Fruit fly (Drosophila melanogaster) whole organism, embryonic: ENCODE data around the gene caps.

Source experiments
- Awh ChIP-seq: fragments of 200-800 bp; sonication (Bioruptor generic); IDR thresholded peaks from 2 replicates; pipeline ENCODE4, ENCODE4 v1.3.6; 2022; ENCODE audit warnings: missing biosample characterization, missing genetic modification characterization
- C15 ChIP-seq: fragments of 200-800 bp; sonication (Bioruptor generic); IDR thresholded peaks from 3 replicates; pipeline ENCODE4 v1.3.6; 2022; ENCODE audit warnings: missing biosample characterization, missing genetic modification characterization
- CG10565 ChIP-seq: fragments of 200-800 bp; sonication (Bioruptor generic); optimal IDR thresholded peaks from 3 replicates; lab custom pipeline; 2016; ENCODE audit warnings: missing biosample characterization, mild to moderate bottlenecking, missing genetic modification characterization
- CG11695 ChIP-seq: fragments of 200-800 bp; sonication (Bioruptor generic); IDR thresholded peaks from 3 replicates; pipeline ENCODE4 v1.3.6; 2022; ENCODE audit warnings: missing biosample characterization, missing genetic modification characterization
- CG12391 ChIP-seq: fragments of 200-800 bp; sonication (Bioruptor generic); optimal IDR thresholded peaks from 3 replicates; lab custom pipeline; 2018; ENCODE audit warnings: missing biosample characterization, mild to moderate bottlenecking, missing genetic modification characterization, moderate library complexity
- CG1529 ChIP-seq: fragments of 200-800 bp; sonication (Bioruptor generic); optimal IDR thresholded peaks from 3 replicates; lab custom pipeline; 2018; ENCODE audit warnings: missing biosample characterization, missing genetic modification characterization
- CG17328 ChIP-seq: fragments of 200-800 bp; sonication (Bioruptor generic); IDR thresholded peaks from 2 replicates; pipeline ENCODE4 v1.3.6; 2022; ENCODE audit warnings: missing biosample characterization, missing genetic modification characterization
- CG17385 ChIP-seq: fragments of 200-800 bp; sonication (Bioruptor generic); optimal IDR thresholded peaks from 3 replicates; lab custom pipeline; 2018; ENCODE audit warnings: missing biosample characterization, mild to moderate bottlenecking, missing genetic modification characterization
- CG17568 ChIP-seq: fragments of 200-800 bp; sonication (Bioruptor generic); optimal IDR thresholded peaks from 2 replicates; lab custom pipeline; 2018; ENCODE audit warnings: missing biosample characterization, mild to moderate bottlenecking, missing genetic modification characterization, moderate library complexity
- CG2678 ChIP-seq: fragments of 200-800 bp; sonication (Bioruptor generic); optimal IDR thresholded peaks from 3 replicates; lab custom pipeline; 2019; ENCODE audit warnings: missing biosample characterization, mild to moderate bottlenecking, missing genetic modification characterization, moderate library complexity
- CG3065 ChIP-seq: fragments of 200-800 bp; sonication (Bioruptor generic); optimal IDR thresholded peaks from 2 replicates; lab custom pipeline; 2016; ENCODE audit warnings: missing biosample characterization, missing genetic modification characterization
- CG3163 ChIP-seq: fragments of 200-800 bp; sonication (Bioruptor generic); optimal IDR thresholded peaks from 3 replicates; lab custom pipeline; 2016; ENCODE audit warnings: missing biosample characterization, missing genetic modification characterization
- CG32532 ChIP-seq: fragments of 200-800 bp; sonication (Bioruptor generic); IDR thresholded peaks from 2 replicates; pipeline ENCODE4 v1.3.6; 2022; ENCODE audit warnings: missing biosample characterization, missing genetic modification characterization
- CG34422 ChIP-seq: fragments of 200-800 bp; sonication (Bioruptor generic); IDR thresholded peaks from 3 replicates; pipeline ENCODE4 v1.3.6; 2022; ENCODE audit warnings: missing biosample characterization, missing genetic modification characterization
- CG4820 ChIP-seq: fragments of 200-800 bp; sonication (Bioruptor generic); optimal IDR thresholded peaks from 3 replicates; lab custom pipeline; 2016; ENCODE audit warnings: missing biosample characterization, missing genetic modification characterization
- CG5180 ChIP-seq: fragments of 200-800 bp; sonication (Bioruptor generic); optimal IDR thresholded peaks from 3 replicates; lab custom pipeline; 2017; ENCODE audit warnings: missing biosample characterization, missing genetic modification characterization, mild to moderate bottlenecking, moderate library complexity, missing genetic modification reagents
- CG5953 ChIP-seq: fragments of 200-800 bp; sonication (Bioruptor generic); IDR thresholded peaks from 2 replicates; pipeline ENCODE4 v1.3.6; 2022; ENCODE audit warnings: missing biosample characterization, missing genetic modification characterization
- CG6683 ChIP-seq: fragments of 200-800 bp; sonication (Bioruptor generic); optimal IDR thresholded peaks from 2 replicates; lab custom pipeline; 2017; ENCODE audit warnings: missing biosample characterization, mild to moderate bottlenecking, missing genetic modification characterization, missing genetic modification reagents
- CG6813 ChIP-seq: fragments of 200-800 bp; sonication (Bioruptor generic); optimal IDR thresholded peaks from 2 replicates; lab custom pipeline; 2017; ENCODE audit warnings: missing biosample characterization, missing genetic modification characterization, mild to moderate bottlenecking, moderate library complexity, missing genetic modification reagents
- CG7357 ChIP-seq: fragments of 200-800 bp; sonication (Bioruptor generic); IDR thresholded peaks from 3 replicates; pipeline ENCODE4 v1.3.6; 2022; ENCODE audit warnings: missing biosample characterization, missing genetic modification characterization
- CG7372 ChIP-seq: fragments of 200-800 bp; sonication (Bioruptor generic); IDR thresholded peaks from 2 replicates; pipeline ENCODE4 v1.3.6; 2022; ENCODE audit warnings: missing biosample characterization, missing genetic modification characterization
- CG7963 ChIP-seq: fragments of 200-800 bp; sonication (Bioruptor generic); IDR thresholded peaks from 3 replicates; pipeline ENCODE4 v1.3.6; 2022; ENCODE audit warnings: missing biosample characterization, missing genetic modification characterization; ENCODE audit not compliant: partially characterized antibody
- CG8281 ChIP-seq: fragments of 200-800 bp; sonication (Bioruptor generic); optimal IDR thresholded peaks from 2 replicates; lab custom pipeline; 2018; ENCODE audit warnings: missing biosample characterization, mild to moderate bottlenecking, missing genetic modification characterization, moderate library complexity
- CG8290 ChIP-seq, 3 experiments: fragments of 200-800 bp; sonication (Bioruptor generic); optimal IDR thresholded peaks; 2 replicates each; lab custom pipeline; 2016 to 2019; ENCODE audit warnings: missing biosample characterization in 3 of 3, missing genetic modification characterization in 3 of 3, mild to moderate bottlenecking in 2 of 3, moderate library complexity in 1 of 3
- CkIIα-i1 ChIP-seq: fragments of 200-800 bp; sonication (Bioruptor generic); IDR thresholded peaks from 2 replicates; pipeline ENCODE4 v1.3.6; 2022; ENCODE audit warnings: missing biosample characterization, missing genetic modification characterization
- CoRest ChIP-seq: fragments of 200-800 bp; sonication (Bioruptor generic); optimal IDR thresholded peaks from 3 replicates; lab custom pipeline; 2018; ENCODE audit warnings: missing biosample characterization, mild to moderate bottlenecking, missing genetic modification characterization, moderate library complexity
- Dbx ChIP-seq: fragments of 200-800 bp; sonication (Bioruptor generic); IDR thresholded peaks from 3 replicates; pipeline ENCODE4 v1.3.6; 2022; ENCODE audit warnings: missing biosample characterization, missing genetic modification characterization
- Elba2 ChIP-seq: fragments of 200-800 bp; sonication (Bioruptor generic); optimal IDR thresholded peaks from 3 replicates; lab custom pipeline; 2016; ENCODE audit warnings: missing biosample characterization, missing genetic modification characterization
- HmgD ChIP-seq: fragments of 200-800 bp; sonication (Bioruptor generic); optimal IDR thresholded peaks from 3 replicates; lab custom pipeline; 2016; ENCODE audit warnings: missing biosample characterization, missing genetic modification characterization
- Hr3 ChIP-seq: fragments of 200-800 bp; sonication (Bioruptor generic); optimal IDR thresholded peaks from 3 replicates; lab custom pipeline; 2016; ENCODE audit warnings: missing biosample characterization, missing genetic modification characterization
- Lpt ChIP-seq: fragments of >200 bp; optimal IDR thresholded peaks from 2 replicates; lab custom pipeline; 2018; ENCODE audit warnings: missing biosample characterization, missing genetic modification characterization
- Usf ChIP-seq: fragments of 200-800 bp; sonication (Bioruptor generic); optimal IDR thresholded peaks from 2 replicates; lab custom pipeline; 2017; ENCODE audit warnings: missing genotype, missing biosample characterization, missing genetic modification characterization
- ara ChIP-seq: fragments of 200-800 bp; sonication (Bioruptor generic); IDR thresholded peaks from 2 replicates; pipeline ENCODE4 v1.3.6; 2022; ENCODE audit warnings: missing biosample characterization, missing genetic modification characterization
- bbx ChIP-seq: fragments of 200-800 bp; sonication (Bioruptor generic); IDR thresholded peaks from 2 replicates; pipeline ENCODE4 v1.3.6; 2022; ENCODE audit warnings: missing biosample characterization, missing genetic modification characterization; ENCODE audit not compliant: partially characterized antibody
- chif ChIP-seq, 2 experiments: fragments of 200-800 bp; sonication (Bioruptor generic); optimal IDR thresholded peaks; 3 replicates each; lab custom pipeline; 2016; ENCODE audit warnings: missing biosample characterization in 2 of 2, missing genetic modification characterization in 2 of 2
- croc ChIP-seq: fragments of 200-800 bp; sonication (Bioruptor generic); conservative IDR thresholded peaks from 3 replicates; pipeline ENCODE4 v1.3.6; 2022; ENCODE audit warnings: missing biosample characterization, missing genetic modification characterization
- cwo ChIP-seq: fragments of 200-800 bp; sonication (Bioruptor generic); optimal IDR thresholded peaks from 3 replicates; lab custom pipeline; 2017; ENCODE audit warnings: missing biosample characterization, missing genetic modification characterization, mild to moderate bottlenecking, moderate library complexity, missing genetic modification reagents
- dati ChIP-seq: fragments of 200-800 bp; sonication (Bioruptor generic); IDR thresholded peaks from 2 replicates; pipeline ENCODE4 v1.3.6; 2022; ENCODE audit warnings: missing biosample characterization, missing genetic modification characterization
- emc ChIP-seq: fragments of 200-800 bp; sonication (Bioruptor generic); optimal IDR thresholded peaks from 2 replicates; lab custom pipeline; 2016; ENCODE audit warnings: missing biosample characterization, missing genetic modification characterization
- gce ChIP-seq: fragments of 200-800 bp; sonication (Bioruptor generic); IDR thresholded peaks from 3 replicates; pipeline ENCODE4 v1.3.6; 2022; ENCODE audit warnings: missing biosample characterization, missing genetic modification characterization
- gro ChIP-seq: fragments of 200-800 bp; sonication (Bioruptor generic); optimal IDR thresholded peaks from 2 replicates; lab custom pipeline; 2016; ENCODE audit warnings: missing biosample characterization, missing genetic modification characterization
- gsb-n ChIP-seq: fragments of 200-800 bp; sonication (Bioruptor generic); optimal IDR thresholded peaks from 3 replicates; lab custom pipeline; 2018; ENCODE audit warnings: missing biosample characterization, mild to moderate bottlenecking, missing genetic modification characterization
- ham ChIP-seq: fragments of 200-800 bp; sonication (Bioruptor generic); IDR thresholded peaks from 2 replicates; pipeline ENCODE4 v1.3.6; 2022; ENCODE audit warnings: missing biosample characterization, missing genetic modification characterization
- hth ChIP-seq: fragments of >200 bp; optimal IDR thresholded peaks from 2 replicates; lab custom pipeline; 2017; ENCODE audit warnings: inconsistent platforms
- knrl ChIP-seq: fragments of 200-800 bp; sonication (Bioruptor generic); IDR thresholded peaks from 3 replicates; pipeline ENCODE4 v1.3.6; 2022; ENCODE audit warnings: missing biosample characterization, missing genetic modification characterization; ENCODE audit not compliant: partially characterized antibody
- mld ChIP-seq: fragments of 200-800 bp; sonication (Bioruptor generic); IDR thresholded peaks from 3 replicates; pipeline ENCODE4 v1.3.6; 2022; ENCODE audit warnings: missing biosample characterization, missing genetic modification characterization; ENCODE audit not compliant: partially characterized antibody
- nerfin-1 ChIP-seq: fragments of 200-800 bp; sonication (Bioruptor generic); optimal IDR thresholded peaks from 3 replicates; lab custom pipeline; 2019; ENCODE audit warnings: missing biosample characterization, mild to moderate bottlenecking, missing genetic modification characterization, moderate library complexity
- pnt ChIP-seq: fragments of 200-800 bp; sonication (Bioruptor generic); optimal IDR thresholded peaks from 3 replicates; lab custom pipeline; 2016; ENCODE audit warnings: missing biosample characterization, missing genetic modification characterization
- rib ChIP-seq: fragments of 200-800 bp; sonication (Bioruptor generic); IDR thresholded peaks from 2 replicates; pipeline ENCODE4 v1.3.6; 2022; ENCODE audit warnings: missing biosample characterization, missing genetic modification characterization
- run ChIP-seq: fragments of 200-800 bp; sonication (Bioruptor generic); optimal IDR thresholded peaks from 3 replicates; lab custom pipeline; 2018; ENCODE audit warnings: missing biosample characterization, mild to moderate bottlenecking, missing genetic modification characterization
- tna ChIP-seq: fragments of 200-800 bp; sonication (Bioruptor generic); IDR thresholded peaks from 2 replicates; pipeline ENCODE4 v1.3.6; 2022; ENCODE audit warnings: missing biosample characterization, missing genetic modification characterization; ENCODE audit not compliant: partially characterized antibody

The caps gene

DNA sequence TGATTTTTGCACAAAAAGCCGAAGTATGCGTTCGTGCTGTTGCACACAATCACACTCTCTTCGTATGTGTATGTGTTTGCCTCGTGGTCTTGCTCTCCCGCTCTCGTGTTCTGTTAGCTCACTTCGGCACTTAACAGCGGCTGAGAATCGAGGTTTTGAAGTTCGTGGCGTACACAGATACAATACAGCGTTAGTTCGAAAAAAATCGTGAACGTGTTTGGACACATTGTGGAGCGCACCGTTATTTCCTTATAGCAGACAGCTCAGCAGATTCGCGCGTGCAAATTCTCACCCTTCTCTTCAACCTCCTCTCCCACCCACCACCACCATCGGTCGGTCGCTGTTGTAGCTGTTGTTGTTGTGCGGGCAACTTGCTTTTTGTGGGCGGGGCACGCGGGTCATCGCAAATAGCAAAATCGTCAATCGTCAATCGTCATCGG, at the start of gene caps (continued):
- no peak for TF ChIP-seq CG17568 (GFP tag; lab: Kevin White, UChicago)
- TF ChIP-seq Lpt: no peak
- TF ChIP-seq run (tag; lab: Kevin White, UChicago): no peak
- no peak; the same call in 1 of the 2 replicates for TF ChIP-seq CG17328 (GFP tag; lab: Robert Waterston, UW)
- no peak for TF ChIP-seq CG7372 (GFP tag; lab: Robert Waterston, UW)
- TF ChIP-seq CG10565 (GFP tag; lab: Kevin White, UChicago): no peak
- no peak for TF ChIP-seq CkIIα-i1
- no peak for TF ChIP-seq hth
- peak; percentile 61 for TF ChIP-seq nerfin-1
- no peak for TF ChIP-seq dati (GFP tag; lab: Robert Waterston, UW)
- TF ChIP-seq ara (GFP tag; lab: Robert Waterston, UW): no peak
- TF ChIP-seq rib (GFP tag; lab: Robert Waterston, UW): peak; percentile 100
- TF ChIP-seq croc (GFP tag; lab: Robert Waterston, UW): no peak
- TF ChIP-seq Awh (GFP tag; lab: Robert Waterston, UW): no peak
- peak; percentile 56; the same call in 1 of the 2 replicates for TF ChIP-seq CG32532 (GFP tag; lab: Robert Waterston, UW)
- TF ChIP-seq Elba2: no peak
- TF ChIP-seq gro (GFP tag; lab: Kevin White, UChicago): peak; percentile 34
- no peak for TF ChIP-seq C15
- peak; percentile 17; the same call in 1 of the 3 replicates for TF ChIP-seq gce (GFP tag; lab: Robert Waterston, UW)
- TF ChIP-seq bbx (GFP tag; lab: Robert Waterston, UW): no peak; the same call in 1 of the 2 replicates
- no peak for TF ChIP-seq Hr3 (GFP tag; lab: Kevin White, UChicago)
- no peak for TF ChIP-seq CG4820 (GFP tag; lab: Kevin White, UChicago)
- TF ChIP-seq CG8290 (GFP tag; optimal IDR thresholded peaks at IDR 0.05; lab: Kevin White, UChicago): no peak
- TF ChIP-seq CG8290 (tag; optimal IDR thresholded peaks at IDR 0.05; lab: Kevin White, UChicago): peak in 1 of 2 experiments; percentile 82
- TF ChIP-seq CG7357 (GFP tag; lab: Robert Waterston, UW): no peak
- peak; percentile 79 for TF ChIP-seq cwo (GFP tag; lab: Kevin White, UChicago)
- no peak for TF ChIP-seq CG5953 (GFP tag; lab: Robert Waterston, UW)
- peak; percentile 73; the same call in 2 of the 3 replicates for TF ChIP-seq CG34422 (GFP tag; lab: Robert Waterston, UW)
- peak; percentile 0 for TF ChIP-seq CG17385 (GFP tag; lab: Kevin White, UChicago)
- no peak for TF ChIP-seq CG6813 (GFP tag; lab: Kevin White, UChicago)
- TF ChIP-seq tna (GFP tag; lab: Robert Waterston, UW): no peak
- no peak for TF ChIP-seq Usf
- no peak for TF ChIP-seq mld (GFP tag; lab: Robert Waterston, UW)
- peak; percentile 59 for TF ChIP-seq HmgD (GFP tag; lab: Kevin White, UChicago)
- no peak for TF ChIP-seq ham
- TF ChIP-seq CG3065 (GFP tag; lab: Kevin White, UChicago): no peak
- TF ChIP-seq pnt (GFP tag; lab: Kevin White, UChicago): no peak
- no peak for TF ChIP-seq CG1529
- TF ChIP-seq Dbx (GFP tag; lab: Robert Waterston, UW): peak; percentile 71
- TF ChIP-seq CG8281 (tag; lab: Kevin White, UChicago): no peak
- TF ChIP-seq emc (GFP tag; lab: Kevin White, UChicago): no peak
- TF ChIP-seq CG3163: peak; percentile 1
- no peak for TF ChIP-seq CG12391 (tag; lab: Kevin White, UChicago)
- TF ChIP-seq CG5180 (GFP tag; lab: Kevin White, UChicago): peak; percentile 55
- peak; percentile 36 for TF ChIP-seq CG2678 (tag; lab: Kevin White, UChicago)
- TF ChIP-seq chif (GFP tag; optimal IDR thresholded peaks at IDR 0.05; lab: Kevin White, UChicago): no peak
- no peak for TF ChIP-seq CG6683 (GFP tag; lab: Kevin White, UChicago)
- TF ChIP-seq CoRest: no peak
- peak; percentile 43 for TF ChIP-seq gsb-n (tag; lab: Kevin White, UChicago)
- peak; percentile 44; the same call in 2 of the 3 replicates for TF ChIP-seq knrl
- TF ChIP-seq CG11695 (GFP tag; lab: Robert Waterston, UW): peak; percentile 37; the same call in 1 of the 3 replicates
- TF ChIP-seq CG7963 (GFP tag; lab: Robert Waterston, UW): no peak
